Worm (Caenorhabditis elegans) whole organism, midembryonic: ENCODE measurements around the gene srsx-30.

Source experiments
- T22C8.4 ChIP-seq: fragments of 200-800 bp; sonication (Bioruptor generic); IDR thresholded peaks from 2 replicates; pipeline ENCODE4 v1.3.6; 2022; ENCODE audit warnings: missing genetic modification characterization, missing compliant biosample characterization
- cog-1 ChIP-seq: sonication (generic microtip); optimal IDR thresholded peaks from 2 replicates; lab custom pipeline; 2016; ENCODE audit warnings: missing genetic modification characterization, missing compliant biosample characterization
- flt-1 ChIP-seq: fragments of 200-800 bp; sonication (Bioruptor generic); IDR thresholded peaks from 2 replicates; pipeline ENCODE4 v1.3.6; 2022; ENCODE audit warnings: missing genetic modification characterization, missing compliant biosample characterization
- klf-2 ChIP-seq: fragments of 200-800 bp; sonication (Bioruptor generic); conservative IDR thresholded peaks from 2 replicates; pipeline ENCODE4 v1.3.6; 2022; ENCODE audit warnings: missing genetic modification reagents, missing genetic modification characterization, missing compliant biosample characterization
- ref-1 ChIP-seq: fragments of 200-800 bp; sonication (Bioruptor generic); conservative IDR thresholded peaks from 2 replicates; pipeline ENCODE4 v1.3.6; 2022; ENCODE audit warnings: missing genetic modification reagents, missing genetic modification characterization, missing compliant biosample characterization
- tab-1 ChIP-seq: fragments of 200-800 bp; sonication (Bioruptor generic); IDR thresholded peaks from 2 replicates; pipeline ENCODE4 v1.3.6; 2022; ENCODE audit warnings: missing genetic modification characterization, missing compliant biosample characterization
- ztf-23 ChIP-seq: fragments of 200-800 bp; sonication (Bioruptor generic); IDR thresholded peaks from 2 replicates; pipeline ENCODE4 v1.3.6; 2022; ENCODE audit warnings: missing genetic modification reagents, missing genetic modification characterization, missing compliant biosample characterization
- ztf-29 ChIP-seq: fragments of 200-800 bp; sonication (Bioruptor generic); IDR thresholded peaks from 2 replicates; pipeline ENCODE4 v1.3.6; 2022; ENCODE audit warnings: missing genetic modification reagents, missing genetic modification characterization, missing compliant biosample characterization

ce11 chrV:10168870-10169269, 10.2 kb downstream of the srsx-30 start:
- TF ChIP-seq klf-2, result no peak
- no peak for TF ChIP-seq ztf-29
- no peak for TF ChIP-seq ztf-23 (GFP tag; lab: Robert Waterston, UW)
- TF ChIP-seq tab-1 (GFP tag; lab: Robert Waterston, UW), result no peak
- no peak for TF ChIP-seq T22C8.4 (GFP tag; lab: Robert Waterston, UW)
- no peak for TF ChIP-seq ref-1 (GFP tag; lab: Robert Waterston, UW)
- no peak for TF ChIP-seq flt-1 (GFP tag; lab: Robert Waterston, UW)
- no peak for TF ChIP-seq cog-1 (tag; lab: Kevin White, UChicago)
